Worm (Caenorhabditis elegans) whole organism, young adult: ENCODE data around the gene Y39B6A.29.

Experiments
- B0336.3 ChIP-seq: fragments of 200-800 bp; sonication (Bioruptor generic); IDR thresholded peaks from 2 replicates; pipeline ENCODE4 v1.3.6; 2022; ENCODE audit warnings: missing genetic modification characterization, missing compliant biosample characterization
- C06A6.2 ChIP-seq: fragments of 200-800 bp; sonication (Bioruptor generic); conservative IDR thresholded peaks from 2 replicates; pipeline ENCODE4 v1.3.6; 2022; ENCODE audit warnings: missing genetic modification characterization, missing compliant biosample characterization
- D2030.7 ChIP-seq: fragments of 200-800 bp; sonication (Bioruptor generic); IDR thresholded peaks from 2 replicates; pipeline ENCODE4 v1.3.6; 2022; ENCODE audit warnings: missing genetic modification reagents, missing genetic modification characterization, missing compliant biosample characterization
- F33H1.4 ChIP-seq: fragments of 200-800 bp; sonication (Bioruptor generic); IDR thresholded peaks from 2 replicates; pipeline ENCODE4 v1.3.6; 2022; ENCODE audit warnings: missing genetic modification reagents, missing genetic modification characterization, missing compliant biosample characterization
- F37B4.10 ChIP-seq: fragments of 200-800 bp; sonication (Bioruptor generic); IDR thresholded peaks from 2 replicates; pipeline ENCODE4 v1.3.6; 2022; ENCODE audit warnings: missing genetic modification characterization, missing compliant biosample characterization
- F55B11.4 ChIP-seq: sonication (generic microtip); optimal IDR thresholded peaks from 2 replicates; lab custom pipeline; 2016; ENCODE audit warnings: missing compliant biosample characterization, missing genetic modification characterization, borderline replicate concordance; ENCODE audit not compliant: insufficient read depth
- T07F8.4 ChIP-seq: sonication (generic microtip); optimal IDR thresholded peaks from 2 replicates; lab custom pipeline; 2016; ENCODE audit warnings: mild to moderate bottlenecking, missing genetic modification characterization, moderate library complexity, missing compliant biosample characterization
- Y53F4B.3 ChIP-seq: fragments of 200-800 bp; sonication (Bioruptor generic); IDR thresholded peaks from 2 replicates; pipeline ENCODE4 v1.3.6; 2022; ENCODE audit warnings: missing genetic modification reagents, missing genetic modification characterization, missing compliant biosample characterization
- Y67H2A.10 ChIP-seq: fragments of 200-800 bp; sonication (Bioruptor generic); conservative IDR thresholded peaks from 2 replicates; pipeline ENCODE4 v1.3.6; 2022; ENCODE audit warnings: missing genetic modification reagents, missing genetic modification characterization, missing compliant biosample characterization
- Y95B8A.8 ChIP-seq: fragments of 200-800 bp; sonication (Bioruptor generic); IDR thresholded peaks from 2 replicates; pipeline ENCODE4 v1.3.6; 2022; ENCODE audit warnings: missing genetic modification reagents, missing genetic modification characterization, missing compliant biosample characterization
- ZK185.1 ChIP-seq: sonication (generic microtip); optimal IDR thresholded peaks from 2 replicates; lab custom pipeline; 2016; ENCODE audit warnings: mild to moderate bottlenecking, missing genetic modification characterization, missing compliant biosample characterization; ENCODE audit not compliant: poor library complexity, severe bottlenecking
- akir-1 ChIP-seq: fragments of 200-800 bp; sonication (Bioruptor generic); optimal IDR thresholded peaks from 2 replicates; lab custom pipeline; 2018; ENCODE audit warnings: mild to moderate bottlenecking, missing genetic modification characterization, moderate library complexity, missing compliant biosample characterization
- aptf-3 ChIP-seq: fragments of 200-800 bp; sonication (Bioruptor generic); IDR thresholded peaks from 2 replicates; pipeline ENCODE4 v1.3.6; 2022; ENCODE audit warnings: missing genetic modification characterization, missing compliant biosample characterization
- bed-2 ChIP-seq: fragments of 200-800 bp; sonication (Bioruptor generic); IDR thresholded peaks from 2 replicates; pipeline ENCODE4 v1.3.6; 2022; ENCODE audit warnings: missing genetic modification reagents, missing genetic modification characterization, missing compliant biosample characterization
- ceh-40 ChIP-seq: fragments of 200-800 bp; sonication (Bioruptor generic); IDR thresholded peaks from 2 replicates; pipeline ENCODE4 v1.3.6; 2022; ENCODE audit warnings: missing genetic modification characterization, missing compliant biosample characterization
- ceh-58 ChIP-seq: fragments of 200-800 bp; sonication (Bioruptor generic); IDR thresholded peaks from 2 replicates; pipeline ENCODE4 v1.3.6; 2022; ENCODE audit warnings: missing genetic modification characterization, missing compliant biosample characterization
- chd-7 ChIP-seq: sonication (generic microtip); optimal IDR thresholded peaks from 2 replicates; lab custom pipeline; 2016; ENCODE audit warnings: mild to moderate bottlenecking, missing genetic modification characterization, moderate library complexity, missing compliant biosample characterization
- dpff-1 ChIP-seq: sonication (generic microtip); optimal IDR thresholded peaks from 2 replicates; lab custom pipeline; 2017; ENCODE audit warnings: mild to moderate bottlenecking, missing genetic modification characterization, missing compliant biosample characterization
- efl-1 ChIP-seq: fragments of 150-350 bp; optimal IDR thresholded peaks from 2 replicates; lab custom pipeline; 2014; ENCODE audit warnings: missing biosample characterization, missing genetic modification reagents, missing genetic modification characterization
- egl-44 ChIP-seq: fragments of 200-800 bp; sonication (Bioruptor generic); IDR thresholded peaks from 2 replicates; pipeline ENCODE4 v1.3.6; 2022; ENCODE audit warnings: missing genetic modification reagents, missing genetic modification characterization, missing compliant biosample characterization
- egrh-3 ChIP-seq: fragments of 200-800 bp; sonication (Bioruptor generic); IDR thresholded peaks from 2 replicates; pipeline ENCODE4 v1.3.6; 2022; ENCODE audit warnings: missing genetic modification reagents, missing genetic modification characterization, missing compliant biosample characterization
- ekl-4 ChIP-seq: fragments of 200-800 bp; sonication (Bioruptor generic); IDR thresholded peaks from 2 replicates; pipeline ENCODE4 v1.3.6; 2022; ENCODE audit warnings: missing genetic modification reagents, missing genetic modification characterization, missing compliant biosample characterization
- ets-4 ChIP-seq: fragments of 200-800 bp; sonication (Bioruptor generic); optimal IDR thresholded peaks from 2 replicates; lab custom pipeline; 2018; ENCODE audit warnings: mild to moderate bottlenecking, missing genetic modification characterization, missing compliant biosample characterization
- gei-17 ChIP-seq: fragments of 200-800 bp; sonication (Bioruptor generic); optimal IDR thresholded peaks from 2 replicates; lab custom pipeline; 2018; ENCODE audit warnings: mild to moderate bottlenecking, missing genetic modification characterization, missing compliant biosample characterization
- hlh-12 ChIP-seq: sonication (generic microtip); optimal IDR thresholded peaks from 2 replicates; lab custom pipeline; 2016; ENCODE audit warnings: missing genetic modification characterization, missing compliant biosample characterization
- hlh-26 ChIP-seq: fragments of 200-800 bp; sonication (Bioruptor generic); conservative IDR thresholded peaks from 2 replicates; pipeline ENCODE4 v1.3.6; 2022; ENCODE audit warnings: missing genetic modification reagents, missing genetic modification characterization, missing compliant biosample characterization
- hmg-20 ChIP-seq: fragments of 200-800 bp; sonication (Bioruptor generic); IDR thresholded peaks from 2 replicates; pipeline ENCODE4 v1.3.6; 2022; ENCODE audit warnings: missing genetic modification reagents, missing genetic modification characterization, missing compliant biosample characterization
- lin-26 ChIP-seq: fragments of 200-800 bp; sonication (Bioruptor generic); IDR thresholded peaks from 2 replicates; pipeline ENCODE4 v1.3.6; 2022; ENCODE audit warnings: missing genetic modification reagents, missing genetic modification characterization, missing compliant biosample characterization
- lin-40 ChIP-seq: sonication (generic microtip); optimal IDR thresholded peaks from 2 replicates; lab custom pipeline; 2016; ENCODE audit warnings: missing genetic modification characterization, mild to moderate bottlenecking, missing compliant biosample characterization, missing genotype, missing genetic modification reagents
- lsy-27 ChIP-seq: sonication (generic microtip); optimal IDR thresholded peaks from 2 replicates; lab custom pipeline; 2017; ENCODE audit warnings: missing genetic modification characterization, mild to moderate bottlenecking, missing compliant biosample characterization, antibody characterized with exemption, missing genotype, borderline replicate concordance; ENCODE audit not compliant: insufficient read depth
- madf-8 ChIP-seq: fragments of 200-800 bp; sonication (Bioruptor generic); conservative IDR thresholded peaks from 2 replicates; pipeline ENCODE4 v1.3.6; 2022; ENCODE audit warnings: missing genetic modification reagents, missing genetic modification characterization, missing compliant biosample characterization
- mcd-1 ChIP-seq: fragments of 200-800 bp; sonication (Bioruptor generic); IDR thresholded peaks from 2 replicates; pipeline ENCODE4 v1.3.6; 2022; ENCODE audit warnings: missing genetic modification reagents, missing genetic modification characterization, missing compliant biosample characterization
- mes-4 ChIP-seq: sonication (generic microtip); optimal IDR thresholded peaks from 2 replicates; lab custom pipeline; 2016; ENCODE audit warnings: missing genotype, missing genetic modification characterization, missing compliant biosample characterization
- repo-1 ChIP-seq: sonication (generic microtip); optimal IDR thresholded peaks from 2 replicates; lab custom pipeline; 2017; ENCODE audit warnings: mild to moderate bottlenecking, missing genetic modification characterization, missing compliant biosample characterization
- rpc-1 ChIP-seq, 2 experiments: fragments of 150-350 bp in 1 of 2; sonication (generic microtip) in 1 of 2; optimal IDR thresholded peaks; 2 replicates each; lab custom pipeline; 2014 to 2018; ENCODE audit warnings: missing biosample characterization in 1 of 2, missing genetic modification characterization in 1 of 2, missing genetic modification reagents in 1 of 2, missing genotype in 1 of 2
- sea-2 ChIP-seq: fragments of 200-800 bp; sonication (Bioruptor generic); IDR thresholded peaks from 2 replicates; pipeline ENCODE4 v1.3.6; 2022; ENCODE audit warnings: missing genetic modification characterization, missing compliant biosample characterization
- snpc-1.1 ChIP-seq: sonication (generic microtip); optimal IDR thresholded peaks from 2 replicates; lab custom pipeline; 2017; ENCODE audit warnings: missing genetic modification characterization, mild to moderate bottlenecking, missing compliant biosample characterization, antibody characterized with exemption, moderate library complexity, missing genotype, missing genetic modification reagents; ENCODE audit not compliant: insufficient read depth
- snpc-1.3 ChIP-seq: sonication (generic microtip); optimal IDR thresholded peaks from 2 replicates; lab custom pipeline; 2017; ENCODE audit warnings: missing genetic modification characterization, mild to moderate bottlenecking, missing compliant biosample characterization, antibody characterized with exemption, moderate library complexity, missing genotype, missing genetic modification reagents; ENCODE audit not compliant: insufficient read depth
- sptf-2 ChIP-seq: fragments of 200-800 bp; sonication (Bioruptor generic); optimal IDR thresholded peaks from 2 replicates; lab custom pipeline; 2018; ENCODE audit warnings: mild to moderate bottlenecking, missing genetic modification characterization, missing compliant biosample characterization
- tbp1 ChIP-seq: fragments of 200-800 bp; sonication (Bioruptor generic); optimal IDR thresholded peaks from 2 replicates; lab custom pipeline; 2018; ENCODE audit warnings: mild to moderate bottlenecking, missing genetic modification characterization, missing compliant biosample characterization
- tbx-9 ChIP-seq: sonication (generic microtip); optimal IDR thresholded peaks from 2 replicates; lab custom pipeline; 2016; ENCODE audit warnings: borderline replicate concordance, missing genetic modification characterization, inconsistent platforms, missing compliant biosample characterization
- unc-130 ChIP-seq: sonication (generic microtip); optimal IDR thresholded peaks from 2 replicates; lab custom pipeline; 2016; ENCODE audit warnings: missing genetic modification reagents, missing genetic modification characterization, missing compliant biosample characterization
- unc-62 ChIP-seq: fragments of 150-350 bp; optimal IDR thresholded peaks from 2 replicates; lab custom pipeline; 2014; ENCODE audit warnings: missing biosample characterization, missing genetic modification reagents, missing genetic modification characterization
- ztf-18 ChIP-seq: sonication (generic microtip); optimal IDR thresholded peaks from 2 replicates; lab custom pipeline; 2016; ENCODE audit warnings: missing genotype, mild to moderate bottlenecking, missing genetic modification characterization, missing compliant biosample characterization
- ztf-22 ChIP-seq: fragments of 200-800 bp; sonication (Bioruptor generic); optimal IDR thresholded peaks from 2 replicates; lab custom pipeline; 2018; ENCODE audit warnings: mild to moderate bottlenecking, missing genetic modification characterization, moderate library complexity, missing compliant biosample characterization
- ztf-3 ChIP-seq: fragments of 200-800 bp; sonication (Bioruptor generic); optimal IDR thresholded peaks from 2 replicates; lab custom pipeline; 2018; ENCODE audit warnings: mild to moderate bottlenecking, missing genetic modification characterization, missing compliant biosample characterization
- ztf-6 ChIP-seq: fragments of 200-800 bp; sonication (Bioruptor generic); IDR thresholded peaks from 2 replicates; pipeline ENCODE4 v1.3.6; 2022; ENCODE audit warnings: missing genetic modification reagents, missing genetic modification characterization, missing compliant biosample characterization

Y39B6A.29 gene

ce11 chrV:18980980-18981529 lies 43.5 kb downstream of the Y39B6A.29 start, which contains the start of the genes mrps-35 and sws-1 (continued):
- TF ChIP-seq hlh-26 (GFP tag; lab: Robert Waterston, UW) (no peak), ceh-58 (GFP tag; lab: Robert Waterston, UW) (no peak), Y95B8A.8 (GFP tag; lab: Robert Waterston, UW) (0 out of 2 replicates have a peak, but pooled peaks have one; percentile 33), C06A6.2 (GFP tag; lab: Robert Waterston, UW) (no peak), ets-4 (GFP tag; lab: Kevin White, UChicago) (no peak), sea-2 (GFP tag; lab: Robert Waterston, UW) (0 out of 2 replicates have a peak, but pooled peaks have one; percentile 16), ceh-40 (GFP tag; lab: Robert Waterston, UW) (peak; percentile 61; the same call in 1 of the 2 replicates), F37B4.10 (GFP tag; lab: Robert Waterston, UW) (no peak), tbp1 (GFP tag; lab: Kevin White, UChicago) (peak; percentile 34), ztf-6 (GFP tag; lab: Robert Waterston, UW) (no peak), akir-1 (GFP tag; lab: Kevin White, UChicago) (no peak), sptf-2 (GFP tag; lab: Kevin White, UChicago) (no peak), Y67H2A.10 (GFP tag; lab: Robert Waterston, UW) (no peak; the same call in 1 of the 2 replicates), repo-1 (tag; lab: Kevin White, UChicago) (no peak), snpc-1.3 (tag; lab: Kevin White, UChicago) (peak; percentile 25), bed-2 (GFP tag; lab: Robert Waterston, UW) (peak; percentile 78; the same call in 1 of the 2 replicates), mcd-1 (peak; percentile 74), ZK185.1 (tag; lab: Kevin White, UChicago) (peak; percentile 85), unc-130 (GFP tag; lab: Kevin White, UChicago) (peak; percentile 58), B0336.3 (GFP tag; lab: Robert Waterston, UW) (no peak), D2030.7 (GFP tag; lab: Robert Waterston, UW) (peak; percentile 68), ekl-4 (GFP tag; lab: Robert Waterston, UW) (no peak), mes-4 (tag; lab: Kevin White, UChicago) (no peak), lsy-27 (tag; lab: Kevin White, UChicago) (no peak), rpc-1 (optimal IDR thresholded peaks at IDR 0.05; lab: Kevin White, UChicago) (no peak), rpc-1 (tag; optimal IDR thresholded peaks at IDR 0.05; lab: Kevin White, UChicago) (no peak), hlh-12 (tag; lab: Kevin White, UChicago) (no peak), chd-7 (tag; lab: Kevin White, UChicago) (no peak), egrh-3 (GFP tag; lab: Robert Waterston, UW) (peak; percentile 28; the same call in 1 of the 2 replicates), Y53F4B.3 (GFP tag; lab: Robert Waterston, UW) (no peak), tbx-9 (tag; lab: Kevin White, UChicago) (no peak), ztf-18 (peak; percentile 63), hmg-20 (GFP tag; lab: Robert Waterston, UW) (no peak), F33H1.4 (GFP tag; lab: Robert Waterston, UW) (peak; percentile 41; the same call in 1 of the 2 replicates), ztf-22 (no peak), unc-62 (no peak), T07F8.4 (no peak), efl-1 (GFP tag; lab: Kevin White, UChicago) (peak; percentile 60), madf-8 (GFP tag; lab: Robert Waterston, UW) (0 out of 2 replicates have a peak, but pooled peaks have one; percentile 33), lin-26 (no peak), aptf-3 (GFP tag; lab: Robert Waterston, UW) (no peak), egl-44 (GFP tag; lab: Robert Waterston, UW) (no peak), ztf-3 (GFP tag; lab: Kevin White, UChicago) (no peak), dpff-1 (tag; lab: Kevin White, UChicago) (no peak), gei-17 (no peak), snpc-1.1 (no peak), lin-40 (tag; lab: Kevin White, UChicago) (no peak), F55B11.4 (no peak)
